Fruit fly (Drosophila melanogaster): ENCODE data around the gene subdued.

subdued gene

dm6 chr3R:19648289-19648916 is 5.9 kb upstream of the subdued start, which contains the start of the genes CG6195 and CG31220 (continued):
- TF ChIP-seq fd64A (GFP tag; optimal IDR thresholded peaks at IDR 0.05) (no peak), vvl (GFP tag; IDR thresholded peaks at IDR 0.05) (peak; percentile 64), Fer1 (GFP tag; optimal IDR thresholded peaks at IDR 0.05) (no peak), CG6175 (GFP tag; IDR thresholded peaks at IDR 0.05) (no peak), CG8290 (GFP tag; optimal IDR thresholded peaks at IDR 0.05) (peak; percentile 30), CG8290 (tag; optimal IDR thresholded peaks at IDR 0.05) (no peak), CG15514 (GFP tag; optimal IDR thresholded peaks at IDR 0.05) (peak; percentile 53), klu (GFP tag; IDR thresholded peaks at IDR 0.05) (no peak), CG13296 (GFP tag; optimal IDR thresholded peaks at IDR 0.05) (no peak), Med (GFP tag) (peak; percentile 90), CG2116 (GFP tag; optimal IDR thresholded peaks at IDR 0.05) (peak; percentile 45), grau (tag; optimal IDR thresholded peaks at IDR 0.05) (peak; percentile 24), CG2712 (tag; optimal IDR thresholded peaks at IDR 0.05) (peak; percentile 35), fu2 (GFP tag; optimal IDR thresholded peaks at IDR 0.05) (no peak), gt (GFP tag; IDR thresholded peaks at IDR 0.05) (no peak), Antp (GFP tag; optimal IDR thresholded peaks at IDR 0.05) (peak; percentile 13), toy (GFP tag; IDR thresholded peaks at IDR 0.05) (peak; percentile 46), CG9215 (GFP tag; IDR thresholded peaks at IDR 0.05) (no peak), CG17802 (tag; optimal IDR thresholded peaks at IDR 0.05) (no peak), Dad (GFP tag; optimal IDR thresholded peaks at IDR 0.05) (peak; percentile 2), CG10267 (tag; optimal IDR thresholded peaks at IDR 0.05) (peak; percentile 26), slou (GFP tag; optimal IDR thresholded peaks at IDR 0.05) (no peak), kay (GFP tag; optimal IDR thresholded peaks at IDR 0.05) (no peak), sens-2 (GFP tag; IDR thresholded peaks at IDR 0.05) (no peak), Mad (GFP tag; optimal IDR thresholded peaks at IDR 0.05) (no peak), Rfx (GFP tag; IDR thresholded peaks at IDR 0.05) (peak; percentile 45), CoRest (tag; optimal IDR thresholded peaks at IDR 0.05) (peak; percentile 51), zfh2 (GFP tag; optimal IDR thresholded peaks at IDR 0.05) (peak; percentile 24), dysf (GFP tag; IDR thresholded peaks at IDR 0.05) (0 out of 3 replicates have a peak, but pooled peaks have one; percentile 24), dpn (GFP tag; optimal IDR thresholded peaks at IDR 0.05) (peak; percentile 44 to 49), Ets65A (GFP tag) (peak; percentile 62), CG8089 (GFP tag; optimal IDR thresholded peaks at IDR 0.05) (peak; percentile 23), tx (GFP tag; optimal IDR thresholded peaks at IDR 0.05) (peak; percentile 11), ato (GFP tag; IDR thresholded peaks at IDR 0.05; ENCODE audit: partially characterized antibody) (0 out of 2 replicates have a peak, but pooled peaks have one; percentile 10), Nf-YB (GFP tag; optimal IDR thresholded peaks at IDR 0.05) (no peak), zfh1 (GFP tag; IDR thresholded peaks at IDR 0.05) (no peak), CG12659 (GFP tag; optimal IDR thresholded peaks at IDR 0.05) (peak; percentile 68), ind (GFP tag; optimal IDR thresholded peaks at IDR 0.05) (no peak), pum (GFP tag; optimal IDR thresholded peaks at IDR 0.05) (peak; percentile 0), CG43689 (GFP tag; IDR thresholded peaks at IDR 0.05) (no peak), CG5953 (GFP tag; IDR thresholded peaks at IDR 0.05) (0 out of 2 replicates have a peak, but pooled peaks have one; percentile 35), Atf-2 (GFP tag; optimal IDR thresholded peaks at IDR 0.05) (peak; percentile 1), Awh (GFP tag; IDR thresholded peaks at IDR 0.05) (0 out of 2 replicates have a peak, but pooled peaks have one; percentile 20), sr (GFP tag; IDR thresholded peaks at IDR 0.05) (no peak), Hand (GFP tag; optimal IDR thresholded peaks at IDR 0.05) (no peak), ERR (GFP tag; optimal IDR thresholded peaks at IDR 0.05) (no peak), NFAT (GFP tag; IDR thresholded peaks at IDR 0.05) (peak; percentile 60; the same call in 1 of the 2 replicates), CG10959 (GFP tag; IDR thresholded peaks at IDR 0.05) (no peak), CG11696 (GFP tag; IDR thresholded peaks at IDR 0.05) (no peak), Scr (GFP tag; IDR thresholded peaks at IDR 0.05; ENCODE audit: partially characterized antibody) (peak; percentile 39; the same call in 1 of the 2 replicates), Ptx1 (GFP tag; IDR thresholded peaks at IDR 0.05) (no peak), Vsx1 (GFP tag; optimal IDR thresholded peaks at IDR 0.05) (no peak)

All from whole organism, embryonic.